Worm (Caenorhabditis elegans) whole organism, L4/young adult: ENCODE measurements around the gene cdd-2.

Experiments
- W03F9.2 ChIP-seq: fragments of 150-350 bp; optimal IDR thresholded peaks from 2 replicates; lab custom pipeline; 2014; ENCODE audit warnings: missing biosample characterization, missing genetic modification characterization
- dao-5 ChIP-seq: sonication (generic microtip); optimal IDR thresholded peaks from 2 replicates; lab custom pipeline; 2016; ENCODE audit warnings: missing genotype, missing genetic modification characterization, moderate library complexity, missing compliant biosample characterization
- him-1 ChIP-seq: sonication (generic microtip); optimal IDR thresholded peaks from 2 replicates; lab custom pipeline; 2016; ENCODE audit warnings: missing genotype, missing genetic modification reagents, missing genetic modification characterization, missing compliant biosample characterization

DNA sequence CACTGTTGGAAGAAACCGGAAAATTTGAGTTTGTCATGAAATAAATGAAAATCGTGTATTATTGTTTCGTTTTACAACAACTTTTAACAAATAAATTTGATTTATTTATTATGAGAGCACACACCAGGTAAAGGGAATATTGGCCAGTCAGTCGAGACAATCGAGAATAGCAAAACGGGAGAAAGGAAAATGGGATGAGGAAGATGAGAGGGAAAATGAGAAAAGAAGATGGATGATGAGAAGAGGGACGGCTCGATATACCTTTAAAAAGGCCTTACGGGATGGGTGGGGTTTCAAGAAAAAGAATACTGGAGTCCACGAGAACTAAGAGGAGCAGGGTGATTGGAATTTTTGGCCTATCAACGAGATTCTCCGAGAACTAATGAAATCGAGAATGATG lies 11.0 kb upstream of the cdd-2 start:
- TF ChIP-seq him-1 (no peak), dao-5 (tag; lab: Kevin White, UChicago) (no peak), W03F9.2 (no peak)
